Worm (Caenorhabditis elegans) whole organism, late embryonic: ENCODE results near the gene taf-10.

Experiments
- K09A11.1 ChIP-seq: sonication (generic microtip); optimal IDR thresholded peaks from 2 replicates; lab custom pipeline; 2017; ENCODE audit warnings: antibody characterized with exemption, mild to moderate bottlenecking, missing genetic modification characterization, missing compliant biosample characterization; ENCODE audit not compliant: insufficient read depth
- T23F11.4 ChIP-seq: fragments of 200-800 bp; sonication (Bioruptor generic); optimal IDR thresholded peaks from 2 replicates; lab custom pipeline; 2018; ENCODE audit warnings: mild to moderate bottlenecking, missing genetic modification characterization, missing compliant biosample characterization
- Y22D7AL.16 ChIP-seq: sonication (generic microtip); optimal IDR thresholded peaks from 2 replicates; lab custom pipeline; 2016; ENCODE audit warnings: missing genetic modification characterization, missing compliant biosample characterization
- ahr-1 ChIP-seq: sonication (generic microtip); optimal IDR thresholded peaks from 2 replicates; lab custom pipeline; 2016; ENCODE audit warnings: missing genetic modification characterization, missing compliant biosample characterization
- ama-1 ChIP-seq: fragments of 150-350 bp; optimal IDR thresholded peaks from 2 replicates; lab custom pipeline; 2014
- ceh-18 ChIP-seq: sonication (generic microtip); optimal IDR thresholded peaks from 2 replicates; lab custom pipeline; 2016; ENCODE audit warnings: missing genetic modification characterization, missing compliant biosample characterization
- ceh-22 ChIP-seq: sonication (generic microtip); optimal IDR thresholded peaks from 2 replicates; lab custom pipeline; 2017; ENCODE audit warnings: missing biosample characterization, missing genetic modification characterization
- ceh-24 ChIP-seq: sonication (generic microtip); optimal IDR thresholded peaks from 2 replicates; lab custom pipeline; 2016; ENCODE audit warnings: mild to moderate bottlenecking, missing genetic modification characterization, missing compliant biosample characterization
- ceh-31 ChIP-seq: sonication (generic microtip); optimal IDR thresholded peaks from 2 replicates; lab custom pipeline; 2016; ENCODE audit warnings: missing genetic modification characterization, missing compliant biosample characterization
- ceh-45 ChIP-seq: fragments of 200-800 bp; sonication (Bioruptor generic); IDR thresholded peaks from 2 replicates; pipeline ENCODE4 v1.3.6; 2022; ENCODE audit warnings: missing genetic modification reagents, missing genetic modification characterization, missing compliant biosample characterization
- ceh-6 ChIP-seq: fragments of 200-800 bp; sonication (Bioruptor generic); optimal IDR thresholded peaks from 2 replicates; lab custom pipeline; 2018; ENCODE audit warnings: mild to moderate bottlenecking, missing genetic modification characterization, missing compliant biosample characterization
- che-1 ChIP-seq: sonication (generic microtip); optimal IDR thresholded peaks from 2 replicates; lab custom pipeline; 2016; ENCODE audit warnings: mild to moderate bottlenecking, missing genetic modification characterization, missing compliant biosample characterization
- dmd-4 ChIP-seq: sonication (generic microtip); optimal IDR thresholded peaks from 2 replicates; lab custom pipeline; 2016; ENCODE audit warnings: borderline replicate concordance, missing genetic modification characterization, missing compliant biosample characterization
- elt-2 ChIP-seq: sonication (generic microtip); optimal IDR thresholded peaks from 2 replicates; lab custom pipeline; 2016; ENCODE audit warnings: missing genetic modification reagents, missing genetic modification characterization, missing compliant biosample characterization
- elt-4 ChIP-seq: sonication (generic microtip); optimal IDR thresholded peaks from 2 replicates; lab custom pipeline; 2016; ENCODE audit warnings: missing genetic modification characterization, missing compliant biosample characterization
- ets-4 ChIP-seq: sonication (generic microtip); optimal IDR thresholded peaks from 2 replicates; lab custom pipeline; 2016; ENCODE audit warnings: missing genetic modification characterization, missing compliant biosample characterization
- fax-1 ChIP-seq: sonication (generic microtip); optimal IDR thresholded peaks from 2 replicates; lab custom pipeline; 2016; ENCODE audit warnings: missing genotype, missing genetic modification characterization, missing compliant biosample characterization
- fkh-6 ChIP-seq: sonication (generic microtip); optimal IDR thresholded peaks from 2 replicates; lab custom pipeline; 2016; ENCODE audit warnings: missing genetic modification characterization, missing compliant biosample characterization
- gmeb-2 ChIP-seq: sonication (generic microtip); optimal IDR thresholded peaks from 2 replicates; lab custom pipeline; 2016; ENCODE audit warnings: missing genetic modification characterization, inconsistent platforms, missing compliant biosample characterization
- hlh-13 ChIP-seq: fragments of 200-800 bp; sonication (Bioruptor generic); optimal IDR thresholded peaks from 2 replicates; lab custom pipeline; 2018; ENCODE audit warnings: mild to moderate bottlenecking, missing genetic modification characterization, missing compliant biosample characterization
- hlh-15 ChIP-seq: sonication (generic microtip); optimal IDR thresholded peaks from 2 replicates; lab custom pipeline; 2016; ENCODE audit warnings: missing genetic modification characterization, missing compliant biosample characterization
- hlh-30 ChIP-seq: sonication (generic microtip); optimal IDR thresholded peaks from 2 replicates; lab custom pipeline; 2017; ENCODE audit warnings: antibody characterized with exemption, missing genetic modification characterization, missing compliant biosample characterization; ENCODE audit not compliant: insufficient read depth
- lim-6 ChIP-seq: sonication (generic microtip); optimal IDR thresholded peaks from 2 replicates; lab custom pipeline; 2016; ENCODE audit warnings: missing genetic modification characterization, missing compliant biosample characterization
- madf-2 ChIP-seq: sonication (generic microtip); optimal IDR thresholded peaks from 2 replicates; lab custom pipeline; 2017; ENCODE audit warnings: missing genetic modification characterization, missing compliant biosample characterization
- nfya-1 ChIP-seq: sonication (generic microtip); optimal IDR thresholded peaks from 2 replicates; lab custom pipeline; 2017; ENCODE audit warnings: missing genetic modification characterization, mild to moderate bottlenecking, missing compliant biosample characterization, antibody characterized with exemption, moderate library complexity
- nhr-232 ChIP-seq: sonication (generic microtip); optimal IDR thresholded peaks from 2 replicates; lab custom pipeline; 2016; ENCODE audit warnings: missing genetic modification characterization, missing compliant biosample characterization
- pat-9 ChIP-seq: fragments of 200-800 bp; sonication (Bioruptor generic); optimal IDR thresholded peaks from 2 replicates; lab custom pipeline; 2018; ENCODE audit warnings: mild to moderate bottlenecking, missing genetic modification characterization, moderate library complexity, missing compliant biosample characterization
- pax-1 ChIP-seq: fragments of 150-350 bp; optimal IDR thresholded peaks from 2 replicates; lab custom pipeline; 2014; ENCODE audit warnings: missing biosample characterization, missing genetic modification characterization
- pha-4 ChIP-seq: fragments of 150-350 bp; optimal IDR thresholded peaks from 2 replicates; lab custom pipeline; 2018; ENCODE audit warnings: missing biosample characterization, missing genetic modification reagents, missing genetic modification characterization
- pqm-1 ChIP-seq: sonication (generic microtip); optimal IDR thresholded peaks from 2 replicates; lab custom pipeline; 2016; ENCODE audit warnings: missing genetic modification characterization, missing compliant biosample characterization
- ref-2 ChIP-seq: sonication (generic microtip); optimal IDR thresholded peaks from 2 replicates; lab custom pipeline; 2016; ENCODE audit warnings: missing genetic modification characterization, missing compliant biosample characterization
- sdc-2 ChIP-seq: sonication (generic microtip); optimal IDR thresholded peaks from 2 replicates; lab custom pipeline; 2016; ENCODE audit warnings: missing genotype, missing genetic modification characterization, missing compliant biosample characterization
- sox-2 ChIP-seq: fragments of 200-800 bp; sonication (Bioruptor generic); IDR thresholded peaks from 2 replicates; pipeline ENCODE4 v1.3.6; 2022; ENCODE audit warnings: missing genetic modification reagents, missing genetic modification characterization, missing compliant biosample characterization
- tbx-2 ChIP-seq: sonication (generic microtip); optimal IDR thresholded peaks from 2 replicates; lab custom pipeline; 2016; ENCODE audit warnings: missing genetic modification characterization, missing compliant biosample characterization
- ttx-3 ChIP-seq: sonication (generic microtip); optimal IDR thresholded peaks from 2 replicates; lab custom pipeline; 2016; ENCODE audit warnings: missing genetic modification reagents, missing genetic modification characterization, missing compliant biosample characterization
- unc-3 ChIP-seq, 2 experiments: fragments of 200-800 bp in 1 of 2; sonication (Bioruptor generic) in 1 of 2; sonication (generic microtip) in 1 of 2; conservative IDR thresholded peaks in 1 of 2; optimal IDR thresholded peaks in 1 of 2; 2 replicates each; pipeline versions ENCODE4 v1.3.6 to Lab custom; 2016 to 2022; ENCODE audit warnings: missing compliant biosample characterization in 2 of 2, missing genetic modification characterization in 2 of 2, missing genetic modification reagents in 1 of 2
- unc-42 ChIP-seq: sonication (generic microtip); optimal IDR thresholded peaks from 2 replicates; lab custom pipeline; 2016; ENCODE audit warnings: missing genotype, missing genetic modification characterization, missing compliant biosample characterization
- unc-86 ChIP-seq: sonication (generic microtip); optimal IDR thresholded peaks from 2 replicates; lab custom pipeline; 2016; ENCODE audit warnings: missing genetic modification characterization, missing compliant biosample characterization

taf-10 gene

DNA sequence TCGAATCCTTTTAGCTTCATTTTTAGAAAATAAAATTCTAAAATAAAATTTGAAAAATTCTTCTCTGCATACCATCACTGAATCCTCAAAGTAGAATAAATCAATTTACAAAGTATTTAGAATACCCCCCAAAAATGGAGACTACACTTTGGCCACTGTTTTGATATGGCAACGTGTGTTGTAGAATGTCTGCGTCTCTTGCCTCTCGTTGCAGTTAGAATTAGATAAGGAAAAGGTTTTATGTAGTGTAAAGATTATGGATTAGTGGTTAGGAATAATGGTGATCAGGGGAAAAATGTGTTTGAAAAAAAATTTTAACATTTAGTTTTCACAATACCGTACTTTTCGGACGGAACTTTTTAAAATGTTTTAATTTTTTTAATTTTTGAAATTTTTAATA lies 33.1 kb downstream of the taf-10 start, which contains the start of gene prx-6:
TSS of gene prx-6 (minus strand) at position 129 of the 400 bp plus-strand sequence.
- no peak for TF ChIP-seq ceh-45 (GFP tag; lab: Robert Waterston, UW)
- TF ChIP-seq gmeb-2 (tag; lab: Kevin White, UChicago) = no peak
- peak; percentile 66 for TF ChIP-seq elt-2
- no peak for TF ChIP-seq ceh-18

DNA sequence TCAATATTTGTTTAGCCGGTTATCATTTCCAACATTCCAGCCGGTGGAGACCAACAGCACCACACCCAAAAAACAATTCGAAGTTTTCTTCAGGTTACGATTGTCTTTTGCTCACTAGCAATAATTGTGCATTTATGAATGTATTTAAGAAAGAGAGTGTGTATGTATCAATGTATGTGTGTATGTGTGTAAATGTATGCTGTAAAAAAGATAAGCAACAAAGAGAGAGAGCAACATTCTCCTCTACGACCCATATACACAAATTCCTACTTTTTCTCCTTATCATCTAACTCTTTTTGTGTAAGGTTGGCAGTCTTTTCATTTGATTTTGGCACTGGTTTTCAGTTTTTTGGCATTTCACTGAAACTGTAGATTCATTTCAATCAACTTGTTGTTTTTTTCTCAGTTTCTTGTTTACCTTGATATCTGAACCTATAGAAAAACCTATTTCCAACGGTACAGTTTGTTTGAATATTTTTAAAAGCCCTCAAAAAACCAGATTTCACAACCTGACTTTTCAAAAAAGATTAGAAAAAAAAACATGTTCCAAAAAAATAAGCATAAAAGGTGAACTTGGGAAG lies 34.1 kb downstream of the taf-10 start:
- TF ChIP-seq elt-2 (peak; percentile 58), dmd-4 (no peak), pha-4 (tag; lab: Kevin White, UChicago) (no peak), T23F11.4 (GFP tag; lab: Kevin White, UChicago) (no peak), hlh-15 (no peak), sox-2 (GFP tag; lab: Robert Waterston, UW) (no peak)

DNA sequence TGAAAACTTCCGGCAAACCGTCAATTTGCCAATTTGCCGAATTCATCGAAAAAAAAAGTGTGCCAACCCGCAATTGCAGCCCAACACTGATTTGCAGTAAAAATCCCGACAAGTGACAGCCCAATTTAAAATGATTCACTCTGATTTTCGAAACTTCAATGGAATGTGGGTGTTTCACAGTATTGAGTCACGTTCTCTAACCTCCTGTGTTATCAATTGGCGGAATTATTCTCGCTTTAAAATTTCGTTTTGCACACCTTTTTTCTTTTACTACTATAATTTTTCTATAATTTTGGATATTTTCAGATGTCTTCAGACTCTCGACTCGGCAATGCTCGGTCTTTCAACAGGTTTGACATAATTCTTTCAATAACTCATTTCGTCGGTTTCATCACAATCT lies 35.4 kb downstream of the taf-10 start, which contains the start of gene F39G3.5:
TSS of gene F39G3.5 (plus strand) at position 301 of the 400 bp plus-strand sequence.
- no peak for TF ChIP-seq hlh-15
- TF ChIP-seq lim-6 (tag; lab: Kevin White, UChicago) = no peak
- no peak for TF ChIP-seq madf-2
- no peak for TF ChIP-seq ceh-22
- no peak for TF ChIP-seq dmd-4
- no peak for TF ChIP-seq ttx-3 (tag; lab: Kevin White, UChicago)
- no peak for TF ChIP-seq ama-1 (lab: Kevin White, UChicago)
- no peak for TF ChIP-seq T23F11.4 (GFP tag; lab: Kevin White, UChicago)
- no peak for TF ChIP-seq ahr-1
- TF ChIP-seq tbx-2 (tag; lab: Kevin White, UChicago) = no peak
- TF ChIP-seq fkh-6 = no peak
- no peak for TF ChIP-seq unc-42 (tag; lab: Kevin White, UChicago)
- no peak for TF ChIP-seq hlh-13 (GFP tag; lab: Kevin White, UChicago)
- TF ChIP-seq hlh-30 (tag; lab: Kevin White, UChicago) = no peak
- TF ChIP-seq sdc-2 (tag; lab: Kevin White, UChicago) = no peak
- TF ChIP-seq che-1 (tag; lab: Kevin White, UChicago) = no peak

DNA sequence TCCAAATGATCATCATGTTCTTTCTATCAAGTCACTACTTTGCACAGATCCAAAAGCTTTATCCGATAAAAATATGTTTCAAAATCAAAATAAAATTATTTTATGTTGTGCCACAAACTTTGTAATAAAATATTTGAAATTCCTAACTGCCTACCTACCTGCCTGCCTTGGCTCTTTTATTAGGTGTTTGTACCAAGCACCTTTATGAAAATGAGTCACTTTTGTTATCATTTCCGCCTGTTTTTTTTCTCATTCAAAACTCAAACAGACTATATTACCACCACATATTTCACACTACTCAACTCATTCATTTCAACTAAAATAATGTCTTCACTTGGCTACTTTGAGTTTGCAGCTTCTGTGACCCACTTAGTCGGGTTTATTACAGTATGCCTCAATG lies 37.5 kb downstream of the taf-10 start, which contains the start of gene F39G3.4:
TSS of gene F39G3.4 (plus strand) at position 301 of the 400 bp plus-strand sequence.
- TF ChIP-seq hlh-13 (GFP tag; lab: Kevin White, UChicago) (no peak), pax-1 (tag; lab: Kevin White, UChicago) (no peak), ama-1 (lab: Kevin White, UChicago) (no peak), unc-42 (tag; lab: Kevin White, UChicago) (no peak), ceh-6 (GFP tag; lab: Kevin White, UChicago) (no peak), tbx-2 (tag; lab: Kevin White, UChicago) (no peak), pqm-1 (tag; lab: Kevin White, UChicago) (no peak), ref-2 (tag; lab: Kevin White, UChicago) (no peak)

DNA sequence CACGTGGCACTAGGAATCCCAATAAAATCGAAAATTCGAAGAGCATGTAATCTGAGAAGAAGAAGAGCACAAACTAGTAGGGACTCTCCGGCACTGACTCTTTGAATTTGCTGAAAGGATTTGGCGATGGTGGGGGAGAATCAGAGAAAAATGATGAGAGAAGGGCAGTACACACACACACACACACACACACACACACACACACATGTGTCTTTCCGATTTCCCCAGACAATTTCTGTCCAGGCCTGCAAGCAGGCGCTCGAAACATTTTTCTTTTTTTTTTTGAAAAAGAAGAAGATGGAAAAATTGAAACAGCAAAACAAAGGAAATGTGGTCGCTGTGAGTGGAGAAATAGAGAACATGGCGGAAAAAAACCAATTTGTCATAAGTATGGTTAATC lies 43.2 kb downstream of the taf-10 start, which contains the start of gene tig-2:
TSS of gene tig-2 (minus strand) at position 87 of the 400 bp plus-strand sequence.
- peak; percentile 8 for TF ChIP-seq tbx-2 (tag; lab: Kevin White, UChicago)
- TF ChIP-seq ttx-3 (tag; lab: Kevin White, UChicago) = no peak
- TF ChIP-seq ceh-18 = peak; percentile 48
- peak; percentile 23 for TF ChIP-seq nfya-1

DNA sequence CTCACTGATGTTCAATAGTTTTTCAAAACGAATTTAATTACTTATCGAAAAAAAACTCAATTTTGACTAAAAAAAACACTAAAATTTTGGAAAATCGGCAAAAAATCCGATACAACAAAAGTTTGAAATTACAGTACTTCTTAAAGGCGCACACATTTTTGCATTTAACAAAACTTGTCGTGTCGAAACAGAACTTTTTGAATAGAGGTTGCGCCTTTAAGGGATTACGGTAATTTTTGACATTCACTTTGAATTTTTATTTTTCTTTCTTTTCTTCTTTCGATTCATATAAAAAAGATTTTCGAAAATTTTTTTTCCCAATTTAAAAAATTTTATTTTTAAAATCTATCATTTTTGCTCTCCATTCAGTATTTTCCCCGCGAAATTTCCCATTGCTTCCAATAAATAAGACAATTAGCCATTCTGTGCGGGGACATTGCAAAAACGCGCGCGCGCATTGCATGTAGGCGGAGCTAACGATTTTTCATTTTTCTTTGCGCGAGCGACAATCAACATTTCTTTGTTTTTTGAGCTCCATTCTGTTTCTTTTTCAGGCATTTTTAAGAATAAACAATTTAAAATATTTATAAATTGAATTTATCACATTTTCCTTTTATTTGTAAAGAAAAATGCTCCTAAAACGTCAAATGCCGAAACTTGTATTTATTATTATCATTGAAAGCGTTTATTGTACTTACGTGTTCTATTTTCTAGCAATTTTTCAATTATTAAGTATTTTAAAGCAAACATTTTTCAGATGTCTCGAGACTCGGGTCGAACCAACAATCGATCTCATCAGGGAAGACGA lies 44.5 kb downstream of the taf-10 start, which contains the start of gene F39G3.3:
TSS of gene F39G3.3 (plus strand) at position 758 of the 808 bp plus-strand sequence.
- TF ChIP-seq pat-9 (tag; lab: Kevin White, UChicago) (peak; percentile 55), pax-1 (tag; lab: Kevin White, UChicago) (peak; percentile 25), unc-86 (peak; percentile 93), hlh-30 (tag; lab: Kevin White, UChicago) (no peak), unc-3 (GFP tag; conservative IDR thresholded peaks at IDR 0.05; lab: Robert Waterston, UW) (no peak; the same call in 1 of the 2 replicates), unc-3 (tag; optimal IDR thresholded peaks at IDR 0.05; lab: Kevin White, UChicago) (peak; percentile 87), sox-2 (GFP tag; lab: Robert Waterston, UW) (peak; percentile 82), ets-4 (tag; lab: Kevin White, UChicago) (peak; percentile 66), Y22D7AL.16 (tag; lab: Kevin White, UChicago) (peak; percentile 54), fax-1 (tag; lab: Kevin White, UChicago) (peak; percentile 92), elt-2 (peak; percentile 95), ceh-24 (tag; lab: Kevin White, UChicago) (peak; percentile 65), che-1 (tag; lab: Kevin White, UChicago) (peak; percentile 77), ceh-22 (no peak), K09A11.1 (peak; percentile 80), ceh-6 (GFP tag; lab: Kevin White, UChicago) (peak; percentile 63), nhr-232 (tag; lab: Kevin White, UChicago) (peak; percentile 69), madf-2 (peak; percentile 86), ceh-31 (peak; percentile 89), elt-4 (tag; lab: Kevin White, UChicago) (no peak)
